Worm (Caenorhabditis elegans): Measurements from ENCODE around the gene C47E12.3.

ce11 chrIV:10022991-10023390 lies 21.3 kb upstream of the C47E12.3 start, which contains the start of gene F44D12.8:
- TF ChIP-seq cog-1 (tag; optimal IDR thresholded peaks at IDR 0.05): no peak
- TF ChIP-seq med-1 (GFP tag; optimal IDR thresholded peaks at IDR 0.05; ENCODE audit: insufficient read depth): no peak
- no peak for TF ChIP-seq tab-1 (GFP tag; IDR thresholded peaks at IDR 0.05)
- TF ChIP-seq klf-2 (GFP tag; conservative IDR thresholded peaks at IDR 0.05): no peak
